Fruit fly (Drosophila melanogaster) whole organism, embryonic: Measurements from ENCODE around the gene SrpRalpha.

ENCODE experiments used
- Atf3 ChIP-seq: fragments of 200-800 bp; sonication (Bioruptor generic); optimal IDR thresholded peaks from 3 replicates; lab custom pipeline; 2016; ENCODE audit warnings: missing biosample characterization, missing genetic modification characterization
- Awh ChIP-seq: fragments of 200-800 bp; sonication (Bioruptor generic); IDR thresholded peaks from 2 replicates; pipeline ENCODE4, ENCODE4 v1.3.6; 2022; ENCODE audit warnings: missing biosample characterization, missing genetic modification characterization
- CG10209 ChIP-seq: fragments of 200-800 bp; sonication (Bioruptor generic); optimal IDR thresholded peaks from 3 replicates; lab custom pipeline; 2017; ENCODE audit warnings: missing biosample characterization, mild to moderate bottlenecking, missing genetic modification characterization, missing genetic modification reagents
- CG11247 ChIP-seq: fragments of 200-800 bp; sonication (Bioruptor generic); IDR thresholded peaks from 2 replicates; pipeline ENCODE4 v1.3.6; 2022; ENCODE audit warnings: missing biosample characterization, missing genetic modification characterization
- CG11695 ChIP-seq: fragments of 200-800 bp; sonication (Bioruptor generic); IDR thresholded peaks from 3 replicates; pipeline ENCODE4 v1.3.6; 2022; ENCODE audit warnings: missing biosample characterization, missing genetic modification characterization
- CG11696 ChIP-seq: fragments of 200-800 bp; sonication (Bioruptor generic); IDR thresholded peaks from 2 replicates; pipeline ENCODE4 v1.3.6; 2022; ENCODE audit warnings: missing biosample characterization, missing genetic modification characterization
- CG11723 ChIP-seq: fragments of 200-800 bp; sonication (Bioruptor generic); optimal IDR thresholded peaks from 2 replicates; lab custom pipeline; 2017; ENCODE audit warnings: missing biosample characterization, mild to moderate bottlenecking, missing genetic modification characterization
- CG12299 ChIP-seq: fragments of 200-800 bp; sonication (Bioruptor generic); optimal IDR thresholded peaks from 2 replicates; lab custom pipeline; 2018; ENCODE audit warnings: missing biosample characterization, mild to moderate bottlenecking, missing genetic modification characterization
- CG12744 ChIP-seq: fragments of 200-800 bp; sonication (Bioruptor generic); optimal IDR thresholded peaks from 2 replicates; lab custom pipeline; 2016; ENCODE audit warnings: missing biosample characterization, missing genetic modification characterization
- CG13296 ChIP-seq: fragments of 200-800 bp; sonication (Bioruptor generic); optimal IDR thresholded peaks from 3 replicates; lab custom pipeline; 2018; ENCODE audit warnings: missing biosample characterization, mild to moderate bottlenecking, missing genetic modification characterization
- CG14667 ChIP-seq: fragments of 200-800 bp; sonication (Bioruptor generic); IDR thresholded peaks from 2 replicates; pipeline ENCODE4 v1.3.6; 2022; ENCODE audit warnings: missing biosample characterization, missing genetic modification characterization
- CG15601 ChIP-seq: fragments of 200-800 bp; sonication (Bioruptor generic); optimal IDR thresholded peaks from 3 replicates; lab custom pipeline; 2019; ENCODE audit warnings: missing biosample characterization, mild to moderate bottlenecking, missing genetic modification characterization, moderate library complexity
- CG17328 ChIP-seq: fragments of 200-800 bp; sonication (Bioruptor generic); IDR thresholded peaks from 2 replicates; pipeline ENCODE4 v1.3.6; 2022; ENCODE audit warnings: missing biosample characterization, missing genetic modification characterization
- CG18619 ChIP-seq: fragments of 200-800 bp; sonication (Bioruptor generic); optimal IDR thresholded peaks from 3 replicates; lab custom pipeline; 2017; ENCODE audit warnings: missing biosample characterization, mild to moderate bottlenecking, missing genetic modification characterization
- CG2678 ChIP-seq: fragments of 200-800 bp; sonication (Bioruptor generic); optimal IDR thresholded peaks from 3 replicates; lab custom pipeline; 2019; ENCODE audit warnings: missing biosample characterization, mild to moderate bottlenecking, missing genetic modification characterization, moderate library complexity
- CG33557 ChIP-seq: fragments of 200-800 bp; sonication (Bioruptor generic); optimal IDR thresholded peaks from 2 replicates; lab custom pipeline; 2019; ENCODE audit warnings: missing biosample characterization, mild to moderate bottlenecking, missing genetic modification characterization, moderate library complexity
- CG6683 ChIP-seq: fragments of 200-800 bp; sonication (Bioruptor generic); optimal IDR thresholded peaks from 2 replicates; lab custom pipeline; 2017; ENCODE audit warnings: missing biosample characterization, mild to moderate bottlenecking, missing genetic modification characterization, missing genetic modification reagents
- CG6791 ChIP-seq: fragments of 200-800 bp; sonication (Bioruptor generic); IDR thresholded peaks from 3 replicates; pipeline ENCODE4 v1.3.6; 2022; ENCODE audit warnings: missing biosample characterization, missing genetic modification characterization; ENCODE audit not compliant: partially characterized antibody
- CG8281 ChIP-seq: fragments of 200-800 bp; sonication (Bioruptor generic); optimal IDR thresholded peaks from 2 replicates; lab custom pipeline; 2018; ENCODE audit warnings: missing biosample characterization, mild to moderate bottlenecking, missing genetic modification characterization, moderate library complexity
- Dad ChIP-seq: fragments of 200-800 bp; sonication (Bioruptor generic); optimal IDR thresholded peaks from 3 replicates; lab custom pipeline; 2016; ENCODE audit warnings: missing biosample characterization, missing genetic modification characterization
- Deaf1 ChIP-seq: fragments of 200-800 bp; optimal IDR thresholded peaks from 3 replicates; lab custom pipeline; 2019; ENCODE audit warnings: missing biosample characterization, mild to moderate bottlenecking, missing genetic modification characterization, moderate library complexity
- Dip3 ChIP-seq: fragments of 200-800 bp; sonication (Bioruptor generic); optimal IDR thresholded peaks from 3 replicates; lab custom pipeline; 2016; ENCODE audit warnings: missing biosample characterization, missing genetic modification characterization
- HLH54F ChIP-seq: fragments of 200-800 bp; sonication (Bioruptor generic); optimal IDR thresholded peaks from 3 replicates; lab custom pipeline; 2016; ENCODE audit warnings: missing biosample characterization, missing genetic modification characterization
- Hmr ChIP-seq: fragments of 200-800 bp; sonication (Bioruptor generic); optimal IDR thresholded peaks from 3 replicates; lab custom pipeline; 2017; ENCODE audit warnings: mild to moderate bottlenecking, missing biosample characterization, missing genetic modification reagents, missing genetic modification characterization
- Hr78 ChIP-seq, 2 experiments: fragments of 200-800 bp in 1 of 2; fragments of >200 bp in 1 of 2; sonication (Bioruptor generic) in 1 of 2; optimal IDR thresholded peaks; 2 replicates each; lab custom pipeline; 2017 to 2019; ENCODE audit warnings: missing biosample characterization in 2 of 2, missing genetic modification characterization in 2 of 2, mild to moderate bottlenecking in 1 of 2, moderate library complexity in 1 of 2
- MBD-R2 ChIP-seq: fragments of 200-800 bp; sonication (Bioruptor generic); IDR thresholded peaks from 2 replicates; pipeline ENCODE4 v1.3.6; 2022; ENCODE audit warnings: missing biosample characterization, missing genetic modification characterization
- Nf-YB ChIP-seq: fragments of 200-800 bp; sonication (Bioruptor generic); optimal IDR thresholded peaks from 3 replicates; lab custom pipeline; 2019; ENCODE audit warnings: missing biosample characterization, mild to moderate bottlenecking, missing genetic modification characterization, moderate library complexity
- ash1 ChIP-seq: fragments of 200-800 bp; sonication (Bioruptor generic); optimal IDR thresholded peaks from 2 replicates; lab custom pipeline; 2018; ENCODE audit warnings: missing biosample characterization, mild to moderate bottlenecking, missing genetic modification characterization
- bab2 ChIP-seq: fragments of 200-800 bp; sonication (Bioruptor generic); optimal IDR thresholded peaks from 2 replicates; lab custom pipeline; 2016; ENCODE audit warnings: missing biosample characterization, missing genetic modification characterization
- bbx ChIP-seq: fragments of 200-800 bp; sonication (Bioruptor generic); IDR thresholded peaks from 2 replicates; pipeline ENCODE4 v1.3.6; 2022; ENCODE audit warnings: missing biosample characterization, missing genetic modification characterization; ENCODE audit not compliant: partially characterized antibody
- chinmo ChIP-seq: fragments of 200-800 bp; sonication (Bioruptor generic); IDR thresholded peaks from 4 replicates; pipeline ENCODE4 v1.3.6; 2022; ENCODE audit warnings: missing biosample characterization, missing genetic modification characterization; ENCODE audit not compliant: partially characterized antibody
- chm ChIP-seq: fragments of 200-800 bp; sonication (Bioruptor generic); IDR thresholded peaks from 2 replicates; pipeline ENCODE4 v1.3.6; 2022; ENCODE audit warnings: missing biosample characterization, missing genetic modification characterization
- gem ChIP-seq: fragments of 200-800 bp; sonication (Bioruptor generic); optimal IDR thresholded peaks from 2 replicates; lab custom pipeline; 2019; ENCODE audit warnings: missing biosample characterization, mild to moderate bottlenecking, missing genetic modification characterization, moderate library complexity
- grn ChIP-seq: fragments of 200-800 bp; sonication (Bioruptor generic); optimal IDR thresholded peaks from 3 replicates; lab custom pipeline; 2017; ENCODE audit warnings: missing biosample characterization, missing genetic modification characterization
- gro ChIP-seq: fragments of 200-800 bp; sonication (Bioruptor generic); optimal IDR thresholded peaks from 2 replicates; lab custom pipeline; 2016; ENCODE audit warnings: missing biosample characterization, missing genetic modification characterization
- hkb ChIP-seq, 2 experiments: fragments of 200-800 bp in 1 of 2; fragments of >200 bp in 1 of 2; sonication (Bioruptor generic) in 1 of 2; IDR thresholded peaks in 1 of 2; optimal IDR thresholded peaks in 1 of 2; 2 replicates each; pipeline versions ENCODE4 v1.3.6 to Lab custom; 2017 to 2022; ENCODE audit warnings: missing biosample characterization in 1 of 2, missing genetic modification characterization in 1 of 2
- lilli ChIP-seq: fragments of 200-800 bp; sonication (Bioruptor generic); optimal IDR thresholded peaks from 3 replicates; lab custom pipeline; 2016; ENCODE audit warnings: missing biosample characterization, missing genetic modification characterization
- lola ChIP-seq, 3 experiments: fragments of >200 bp in 2 of 3; fragments of 200-800 bp in 1 of 3; sonication (Bioruptor generic) in 1 of 3; optimal IDR thresholded peaks; 2 replicates each; lab custom pipeline; 2017 to 2019; ENCODE audit warnings: missing biosample characterization in 3 of 3, missing genetic modification characterization in 3 of 3, mild to moderate bottlenecking in 1 of 3, moderate library complexity in 1 of 3
- nmo ChIP-seq: fragments of 200-800 bp; sonication (Bioruptor generic); optimal IDR thresholded peaks from 2 replicates; lab custom pipeline; 2018; ENCODE audit warnings: missing biosample characterization, mild to moderate bottlenecking, missing genetic modification characterization, moderate library complexity
- row ChIP-seq: fragments of 200-800 bp; sonication (Bioruptor generic); IDR thresholded peaks from 3 replicates; pipeline ENCODE4 v1.3.6; 2022; ENCODE audit warnings: missing biosample characterization, missing genetic modification characterization
- schlank ChIP-seq: fragments of 200-800 bp; sonication (Bioruptor generic); optimal IDR thresholded peaks from 2 replicates; lab custom pipeline; 2018; ENCODE audit warnings: missing biosample characterization, mild to moderate bottlenecking, missing genetic modification characterization
- sens ChIP-seq: fragments of 200-800 bp; sonication (Bioruptor generic); peaks from one replicate; lab custom pipeline; 2016; ENCODE audit warnings: missing biosample characterization, missing genetic modification characterization
- shn ChIP-seq: fragments of 200-800 bp; sonication (Bioruptor generic); optimal IDR thresholded peaks from 3 replicates; lab custom pipeline; 2016; ENCODE audit warnings: missing biosample characterization, missing genetic modification characterization
- sob ChIP-seq: fragments of 200-800 bp; sonication (Bioruptor generic); IDR thresholded peaks from 2 replicates; pipeline ENCODE4 v1.3.6; 2022; ENCODE audit warnings: missing biosample characterization, missing genetic modification characterization
- sug ChIP-seq: fragments of 200-800 bp; optimal IDR thresholded peaks from 2 replicates; lab custom pipeline; 2019; ENCODE audit warnings: missing biosample characterization, mild to moderate bottlenecking, missing genetic modification characterization, moderate library complexity
- tap ChIP-seq: fragments of 200-800 bp; optimal IDR thresholded peaks from 3 replicates; lab custom pipeline; 2019; ENCODE audit warnings: missing biosample characterization, mild to moderate bottlenecking, missing genetic modification characterization, moderate library complexity
- wek ChIP-seq: fragments of 200-800 bp; sonication (Bioruptor generic); optimal IDR thresholded peaks from 3 replicates; lab custom pipeline; 2018; ENCODE audit warnings: missing biosample characterization, mild to moderate bottlenecking, missing genetic modification characterization, moderate library complexity
- zen2 ChIP-seq: fragments of 200-800 bp; sonication (Bioruptor generic); IDR thresholded peaks from 3 replicates; pipeline ENCODE4 v1.3.6; 2022; ENCODE audit warnings: missing biosample characterization, missing genetic modification characterization; ENCODE audit not compliant: partially characterized antibody

SrpRalpha gene

DNA sequence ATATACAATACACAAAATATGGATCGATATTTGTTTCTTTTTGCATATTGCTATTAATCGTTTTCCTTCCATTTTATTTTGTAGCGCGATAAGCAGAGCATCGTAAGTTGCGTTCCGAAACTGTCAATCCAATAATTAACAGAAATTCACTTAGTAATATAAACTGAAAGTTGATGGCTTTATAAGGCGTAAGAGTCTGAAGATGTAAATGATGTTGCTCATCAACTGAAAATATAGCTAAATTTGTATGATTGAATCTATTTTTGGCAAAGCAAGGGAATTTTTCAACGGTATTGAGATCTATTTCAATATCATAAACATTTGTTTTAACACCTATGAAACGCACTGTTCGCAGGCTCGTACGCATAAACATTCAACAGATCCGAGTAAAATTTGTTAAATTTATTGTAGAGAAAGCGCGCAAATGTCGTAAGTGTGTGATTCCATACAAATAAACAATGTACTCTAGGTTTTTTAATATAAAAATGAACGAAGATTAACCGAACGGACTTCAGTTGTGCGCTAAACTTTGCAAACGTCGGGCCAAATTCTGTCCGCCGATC, 40.0 kb downstream of the SrpRalpha start, which contains the start of gene Vago:
Gene Vago (plus strand): TSS at position 513 of the 563 bp plus-strand sequence.
- TF ChIP-seq row (GFP tag; lab: Robert Waterston, UW) (0 out of 3 replicates have a peak, but pooled peaks have one; percentile 15), CG17328 (GFP tag; lab: Robert Waterston, UW) (no peak), CG8281 (tag; lab: Kevin White, UChicago) (no peak), grn (GFP tag; lab: Kevin White, UChicago) (no peak), CG18619 (GFP tag; lab: Kevin White, UChicago) (no peak), CG6683 (GFP tag; lab: Kevin White, UChicago) (no peak), Dip3 (GFP tag; lab: Kevin White, UChicago) (no peak), shn (GFP tag; lab: Kevin White, UChicago) (no peak), CG12299 (tag; lab: Kevin White, UChicago) (no peak), chinmo (GFP tag; lab: Robert Waterston, UW) (no peak), CG2678 (tag; lab: Kevin White, UChicago) (peak; percentile 14), ash1 (GFP tag; lab: Kevin White, UChicago) (no peak), bab2 (GFP tag; lab: Kevin White, UChicago) (no peak), MBD-R2 (GFP tag; lab: Robert Waterston, UW) (no peak), CG11695 (GFP tag; lab: Robert Waterston, UW) (0 out of 3 replicates have a peak, but pooled peaks have one; percentile 30), lilli (no peak), wek (no peak), nmo (GFP tag; lab: Kevin White, UChicago) (no peak), sug (tag; lab: Kevin White, UChicago) (no peak), schlank (tag; lab: Kevin White, UChicago) (no peak), CG11696 (GFP tag; lab: Robert Waterston, UW) (no peak), CG14667 (no peak), CG11723 (GFP tag; lab: Kevin White, UChicago) (no peak), gro (no peak), Deaf1 (no peak)
- TF ChIP-seq, all 482 proteins: peak for 3

DNA sequence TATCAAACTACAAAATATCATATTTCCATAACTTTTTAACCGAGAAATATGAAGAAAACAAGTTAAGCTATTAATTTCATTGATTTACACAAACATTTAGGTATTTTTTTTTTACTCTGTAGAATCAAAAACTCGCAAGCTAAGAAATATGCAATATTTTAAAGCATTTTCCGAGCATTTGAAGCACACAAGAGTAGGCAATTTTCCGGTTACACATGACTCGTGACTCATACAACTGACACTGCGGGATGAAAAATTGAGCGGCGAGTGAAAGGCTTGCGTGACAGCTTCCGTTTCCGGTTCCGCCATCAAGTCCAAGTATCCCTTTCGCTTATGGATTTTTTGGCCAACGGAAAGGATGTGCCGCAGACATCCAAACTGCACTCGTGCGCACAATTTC, 41.5 kb downstream of the SrpRalpha start:
- TF ChIP-seq zen2 (GFP tag; lab: Robert Waterston, UW) (no peak), Hmr (GFP tag; lab: Kevin White, UChicago) (peak; percentile 0), Awh (GFP tag; lab: Robert Waterston, UW) (no peak), CG12744 (GFP tag; lab: Kevin White, UChicago) (no peak), Atf3 (GFP tag; lab: Kevin White, UChicago) (no peak), CG13296 (no peak), sens (GFP tag; lab: Kevin White, UChicago) (peak; percentile 63), Dip3 (GFP tag; lab: Kevin White, UChicago) (no peak), gem (tag; lab: Kevin White, UChicago) (peak; percentile 37), CG33557 (no peak), CG11247 (GFP tag; lab: Robert Waterston, UW) (no peak), CG6791 (GFP tag; lab: Robert Waterston, UW) (no peak), CG11696 (GFP tag; lab: Robert Waterston, UW) (no peak), chm (GFP tag; lab: Robert Waterston, UW) (no peak), HLH54F (no peak), hkb (optimal IDR thresholded peaks at IDR 0.05; lab: Kevin White, UChicago) (no peak), hkb (GFP tag; IDR thresholded peaks at IDR 0.05; lab: Robert Waterston, UW) (no peak; the same call in 1 of the 2 replicates), sob (0 out of 2 replicates have a peak, but pooled peaks have one; percentile 12), bbx (GFP tag; lab: Robert Waterston, UW) (no peak), CG15601 (tag; lab: Kevin White, UChicago) (no peak), lola (GFP tag; optimal IDR thresholded peaks at IDR 0.05; lab: Kevin White, UChicago) (no peak), CG10209 (GFP tag; lab: Kevin White, UChicago) (no peak), Dad (GFP tag; lab: Kevin White, UChicago) (no peak), Nf-YB (GFP tag; lab: Kevin White, UChicago) (no peak), tap (tag; lab: Kevin White, UChicago) (no peak), CG17328 (GFP tag; lab: Robert Waterston, UW) (0 out of 2 replicates have a peak, but pooled peaks have one; percentile 27), Hr78 (GFP tag; optimal IDR thresholded peaks at IDR 0.05; lab: Kevin White, UChicago) (no peak)
